Fruit fly (Drosophila melanogaster): ENCODE data around the gene sls.
A peak's percentile ranks its signal among the peaks of the same experiment; 100 is the strongest.

Gene sls

dm6 chr3L:2004732-2005131 lies 110.7 kb downstream of the sls start (continued):
- no peak for TF ChIP-seq CG15601 (tag; optimal IDR thresholded peaks at IDR 0.05)
- no peak for TF ChIP-seq zfh2 (GFP tag; optimal IDR thresholded peaks at IDR 0.05)
- no peak for TF ChIP-seq CG12299 (tag; optimal IDR thresholded peaks at IDR 0.05)
- no peak for TF ChIP-seq CG4282 (GFP tag; optimal IDR thresholded peaks at IDR 0.05)
- TF ChIP-seq CkIIα-i1 (GFP tag; IDR thresholded peaks at IDR 0.05), result no peak
- TF ChIP-seq p53 (GFP tag; optimal IDR thresholded peaks at IDR 0.05), result no peak
- no peak for TF ChIP-seq Hr78 (GFP tag; optimal IDR thresholded peaks at IDR 0.05)
- no peak for TF ChIP-seq crol (GFP tag; IDR thresholded peaks at IDR 0.05)
- TF ChIP-seq YL-1 (GFP tag; optimal IDR thresholded peaks at IDR 0.05), result no peak
- TF ChIP-seq CG4854 (GFP tag; optimal IDR thresholded peaks at IDR 0.05), result no peak
- TF ChIP-seq CG14050 (GFP tag; IDR thresholded peaks at IDR 0.05), result no peak
- TF ChIP-seq hth (optimal IDR thresholded peaks at IDR 0.05), result no peak
- TF ChIP-seq CG9215 (GFP tag; IDR thresholded peaks at IDR 0.05), result no peak
- TF ChIP-seq CG11247 (GFP tag; IDR thresholded peaks at IDR 0.05), result 0 out of 2 replicates have a peak, but pooled peaks have one; percentile 33
- no peak for TF ChIP-seq Ssrp (tag; optimal IDR thresholded peaks at IDR 0.05)
- TF ChIP-seq unpg (GFP tag; optimal IDR thresholded peaks at IDR 0.05), result no peak
- no peak for TF ChIP-seq chif (GFP tag; optimal IDR thresholded peaks at IDR 0.05)
- TF ChIP-seq HLH3B (GFP tag; IDR thresholded peaks at IDR 0.05), result 0 out of 2 replicates have a peak, but pooled peaks have one; percentile 30
- TF ChIP-seq croc (GFP tag; conservative IDR thresholded peaks at IDR 0.05), result no peak
- no peak for TF ChIP-seq abd-A (tag; optimal IDR thresholded peaks at IDR 0.05)
- no peak for TF ChIP-seq sr (GFP tag; IDR thresholded peaks at IDR 0.05)
- TF ChIP-seq CG10321 (GFP tag; IDR thresholded peaks at IDR 0.05), result no peak
- TF ChIP-seq dmrt99B (tag; optimal IDR thresholded peaks at IDR 0.05), result peak; percentile 40
- no peak for TF ChIP-seq Atf-2 (GFP tag; optimal IDR thresholded peaks at IDR 0.05)
- TF ChIP-seq CG17829 (tag; optimal IDR thresholded peaks at IDR 0.05), result no peak
- TF ChIP-seq CG17186 (GFP tag; optimal IDR thresholded peaks at IDR 0.05), result no peak
- TF ChIP-seq Fer1 (GFP tag; optimal IDR thresholded peaks at IDR 0.05), result no peak
- no peak for TF ChIP-seq CG7928 (GFP tag; optimal IDR thresholded peaks at IDR 0.05)
- no peak for TF ChIP-seq Stat92E (GFP tag; optimal IDR thresholded peaks at IDR 0.05)
- no peak for TF ChIP-seq CG8478 (optimal IDR thresholded peaks at IDR 0.05)
- peak; percentile 28 for TF ChIP-seq CG11504 (tag; optimal IDR thresholded peaks at IDR 0.05)
- no peak for TF ChIP-seq CG9876 (GFP tag; optimal IDR thresholded peaks at IDR 0.05)
- TF ChIP-seq Ptx1 (GFP tag; IDR thresholded peaks at IDR 0.05), result no peak
- no peak for TF ChIP-seq jing (GFP tag; optimal IDR thresholded peaks at IDR 0.05)
- no peak for TF ChIP-seq fd96Cb (tag; optimal IDR thresholded peaks at IDR 0.05)
- no peak for TF ChIP-seq mam (GFP tag; optimal IDR thresholded peaks at IDR 0.05)
- TF ChIP-seq Drgx (GFP tag; IDR thresholded peaks at IDR 0.05), result no peak
- TF ChIP-seq ham (GFP tag; IDR thresholded peaks at IDR 0.05), result no peak
- no peak for TF ChIP-seq GATAe (GFP tag; conservative IDR thresholded peaks at IDR 0.05)
- no peak for TF ChIP-seq CG32532 (GFP tag; IDR thresholded peaks at IDR 0.05)
- TF ChIP-seq lov (optimal IDR thresholded peaks at IDR 0.05), result no peak
- 0 out of 3 replicates have a peak, but pooled peaks have one; percentile 14 for TF ChIP-seq lov (GFP tag; IDR thresholded peaks at IDR 0.05)
- TF ChIP-seq sug (tag; optimal IDR thresholded peaks at IDR 0.05), result no peak
- TF ChIP-seq CG7745 (tag; optimal IDR thresholded peaks at IDR 0.05), result no peak
- TF ChIP-seq dysf (GFP tag; IDR thresholded peaks at IDR 0.05), result no peak
- no peak for TF ChIP-seq CG14860 (GFP tag; IDR thresholded peaks at IDR 0.05; ENCODE audit: partially characterized antibody)
- no peak for TF ChIP-seq CG2120 (GFP tag; optimal IDR thresholded peaks at IDR 0.05)
- TF ChIP-seq Nf-YA (GFP tag; IDR thresholded peaks at IDR 0.05), result no peak
- no peak for TF ChIP-seq ERR (GFP tag; optimal IDR thresholded peaks at IDR 0.05)
- TF ChIP-seq amos (GFP tag; IDR thresholded peaks at IDR 0.05; ENCODE audit: partially characterized antibody), result no peak
- TF ChIP-seq Max (GFP tag; optimal IDR thresholded peaks at IDR 0.05), result no peak
- peak; percentile 6 for TF ChIP-seq wek (GFP tag; optimal IDR thresholded peaks at IDR 0.05)
- no peak for TF ChIP-seq pzg (GFP tag; optimal IDR thresholded peaks at IDR 0.05)
